In the genomic region with DNA sequence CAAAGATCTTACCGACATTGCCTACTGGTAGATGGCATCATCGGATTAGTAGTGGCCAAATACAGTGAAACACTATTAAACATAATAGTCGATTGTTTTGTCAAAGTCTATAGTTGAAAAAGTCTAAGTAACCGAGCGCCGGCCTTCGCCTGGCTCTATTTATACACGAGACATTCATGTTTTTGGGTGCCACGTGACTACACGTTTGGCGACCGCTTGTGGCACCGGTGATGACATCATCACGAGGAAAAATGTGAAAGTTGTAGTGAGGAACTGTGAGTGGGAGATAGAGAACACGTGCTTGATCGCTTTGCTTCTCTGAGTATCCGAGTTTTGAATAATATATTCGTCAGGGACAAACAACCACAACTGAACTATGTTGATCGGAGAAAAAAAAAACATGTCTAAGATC, we compare ENCODE assay signal across 6 worm cellular contexts.
TF ChIP-seq lines count a peak whose summit lies in the region.

No protein-coding gene starts in this region.

TF ChIP-seq in whole organism, L1 larva, 84 proteins besides CTCF, POLR2A, EP300 and RAD21 (continues in another document):
- TF ChIP-seq pax-3 (tag; optimal IDR thresholded peaks at IDR 0.05; lab: Kevin White, UChicago) (peak; percentile 67), nhr-47 (tag; optimal IDR thresholded peaks at IDR 0.05; lab: Kevin White, UChicago) (peak; percentile 79), blmp-1 (tag; optimal IDR thresholded peaks at IDR 0.05; lab: Kevin White, UChicago) (peak; percentile 92), ama-1 (optimal IDR thresholded peaks at IDR 0.05; lab: Kevin White, UChicago) (peak; percentile 66), nhr-71 (tag; optimal IDR thresholded peaks at IDR 0.05; lab: Kevin White, UChicago) (peak; percentile 97), elt-2 (tag; optimal IDR thresholded peaks at IDR 0.05; lab: Kevin White, UChicago) (peak; percentile 59), pag-3 (tag; optimal IDR thresholded peaks at IDR 0.05; lab: Kevin White, UChicago; ENCODE audit: borderline replicate concordance, insufficient read depth) (peak; percentile 67), nhr-90 (tag; optimal IDR thresholded peaks at IDR 0.05; lab: Kevin White, UChicago; ENCODE audit: poor library complexity) (peak; percentile 82), egl-27 (tag; optimal IDR thresholded peaks at IDR 0.05; lab: Kevin White, UChicago) (no peak), ztf-4 (tag; optimal IDR thresholded peaks at IDR 0.05; lab: Kevin White, UChicago) (peak; percentile 89), egl-13 (tag; optimal IDR thresholded peaks at IDR 0.05; lab: Kevin White, UChicago) (no peak), aly-2 (tag; optimal IDR thresholded peaks at IDR 0.05; lab: Kevin White, UChicago) (no peak), fkh-10 (GFP tag; optimal IDR thresholded peaks at IDR 0.05; lab: Kevin White, UChicago) (no peak), nhr-19 (GFP tag; conservative IDR thresholded peaks at IDR 0.05; lab: Robert Waterston, UW) (peak; percentile 92)

TF ChIP-seq in whole organism, L2 larva, 48 proteins besides CTCF, POLR2A, EP300 and RAD21 (continues in another document):
- TF ChIP-seq gmeb-1 (tag; optimal IDR thresholded peaks at IDR 0.05; lab: Kevin White, UChicago) (peak; percentile 66), ztf-1 (GFP tag; conservative IDR thresholded peaks at IDR 0.05; lab: Robert Waterston, UW) (no peak), R02D3.7 (tag; optimal IDR thresholded peaks at IDR 0.05; lab: Kevin White, UChicago) (no peak), lsy-2 (tag; optimal IDR thresholded peaks at IDR 0.05; lab: Kevin White, UChicago) (peak in 1 of 2 experiments; percentile 73), nhr-6 (tag; optimal IDR thresholded peaks at IDR 0.05; lab: Kevin White, UChicago) (peak; percentile 35), aly-2 (tag; optimal IDR thresholded peaks at IDR 0.05; lab: Kevin White, UChicago) (no peak), nhr-21 (tag; optimal IDR thresholded peaks at IDR 0.05; lab: Kevin White, UChicago) (peak; percentile 69), egl-27 (tag; optimal IDR thresholded peaks at IDR 0.05; lab: Kevin White, UChicago) (peak; percentile 37), ceh-16 (tag; optimal IDR thresholded peaks at IDR 0.05; lab: Kevin White, UChicago) (peak; percentile 62), ztf-11 (tag; optimal IDR thresholded peaks at IDR 0.05; lab: Kevin White, UChicago) (no peak), elt-1 (tag; optimal IDR thresholded peaks at IDR 0.05; lab: Kevin White, UChicago) (no peak), peb-1 (tag; optimal IDR thresholded peaks at IDR 0.05; lab: Kevin White, UChicago) (no peak), nhr-11 (tag; optimal IDR thresholded peaks at IDR 0.05; lab: Kevin White, UChicago) (no peak), dmd-4 (tag; optimal IDR thresholded peaks at IDR 0.05; lab: Kevin White, UChicago) (no peak), nhr-10 (tag; optimal IDR thresholded peaks at IDR 0.05; lab: Kevin White, UChicago) (no peak)

TF ChIP-seq in whole organism, L3 larva, 47 proteins besides CTCF, POLR2A, EP300 and RAD21 (continues in another document):
- peak; percentile 72 for TF ChIP-seq nfya-1 (tag; optimal IDR thresholded peaks at IDR 0.05; lab: Kevin White, UChicago; ENCODE audit: insufficient read depth)
- peak; percentile 47 for TF ChIP-seq elt-2 (tag; optimal IDR thresholded peaks at IDR 0.05; lab: Kevin White, UChicago)
- TF ChIP-seq nhr-67 (tag; optimal IDR thresholded peaks at IDR 0.05; lab: Kevin White, UChicago) = no peak
- peak; percentile 86 for TF ChIP-seq jun-1 (tag; optimal IDR thresholded peaks at IDR 0.05; lab: Kevin White, UChicago)
- TF ChIP-seq ama-1 (optimal IDR thresholded peaks at IDR 0.05; lab: Kevin White, UChicago) = peak; percentile 63
- TF ChIP-seq ztf-4 (tag; optimal IDR thresholded peaks at IDR 0.05; lab: Kevin White, UChicago) = peak; percentile 80
- TF ChIP-seq nhr-43 (tag; optimal IDR thresholded peaks at IDR 0.05; lab: Kevin White, UChicago; ENCODE audit: poor library complexity, severe bottlenecking) = peak; percentile 93
- peak; percentile 82 for TF ChIP-seq nhr-23 (tag; optimal IDR thresholded peaks at IDR 0.05; lab: Kevin White, UChicago)
- no peak for TF ChIP-seq ceh-82 (tag; optimal IDR thresholded peaks at IDR 0.05; lab: Kevin White, UChicago)
- TF ChIP-seq pqm-1 (tag; optimal IDR thresholded peaks at IDR 0.05; lab: Kevin White, UChicago) = peak; percentile 67
- TF ChIP-seq ceh-9 (tag; optimal IDR thresholded peaks at IDR 0.05; lab: Kevin White, UChicago) = no peak
- no peak for TF ChIP-seq nhr-11 (tag; optimal IDR thresholded peaks at IDR 0.05; lab: Kevin White, UChicago)
- no peak for TF ChIP-seq ztf-11 (tag; optimal IDR thresholded peaks at IDR 0.05; lab: Kevin White, UChicago)
- TF ChIP-seq unc-39 (tag; optimal IDR thresholded peaks at IDR 0.05; lab: Kevin White, UChicago) = no peak
- no peak for TF ChIP-seq ceh-16 (tag; optimal IDR thresholded peaks at IDR 0.05; lab: Kevin White, UChicago)

TF ChIP-seq in whole organism, L4 larva, 104 proteins besides CTCF, POLR2A, EP300 and RAD21 (continues in another document):
- TF ChIP-seq aha-1 (tag; lab: Kevin White, UChicago) = peak; percentile 91
- no peak for TF ChIP-seq mes-2 (tag; optimal IDR thresholded peaks at IDR 0.05; lab: Kevin White, UChicago; ENCODE audit: poor library complexity, severe bottlenecking)
- TF ChIP-seq dve-1 (tag; optimal IDR thresholded peaks at IDR 0.05; lab: Kevin White, UChicago; ENCODE audit: insufficient read depth) = peak; percentile 86
- no peak for TF ChIP-seq rbr-2 (tag; optimal IDR thresholded peaks at IDR 0.05; lab: Kevin White, UChicago)
- TF ChIP-seq hmg-1.1 (GFP tag; IDR thresholded peaks at IDR 0.05; lab: Robert Waterston, UW) = no peak; the same call in 1 of the 2 replicates
- TF ChIP-seq hlh-30 (tag; optimal IDR thresholded peaks at IDR 0.05; lab: Kevin White, UChicago; ENCODE audit: insufficient read depth) = peak; percentile 99
- no peak for TF ChIP-seq ceh-32 (tag; optimal IDR thresholded peaks at IDR 0.05; lab: Kevin White, UChicago; ENCODE audit: poor library complexity)
- peak; percentile 94 for TF ChIP-seq hlh-11 (tag; optimal IDR thresholded peaks at IDR 0.05; lab: Kevin White, UChicago)
- TF ChIP-seq dpl-1 (GFP tag; optimal IDR thresholded peaks at IDR 0.05; lab: Kevin White, UChicago) = peak; percentile 43
- peak; percentile 79; the same call in 1 of the 2 replicates for TF ChIP-seq ceh-20 (GFP tag; IDR thresholded peaks at IDR 0.05; lab: Robert Waterston, UW)
- peak; percentile 74 for TF ChIP-seq mep-1 (tag; optimal IDR thresholded peaks at IDR 0.05; lab: Kevin White, UChicago)
- no peak for TF ChIP-seq F10B5.3 (tag; optimal IDR thresholded peaks at IDR 0.05; lab: Kevin White, UChicago)
- TF ChIP-seq pha-4 (GFP tag; IDR thresholded peaks at IDR 0.05; lab: Robert Waterston, UW) = peak; percentile 53; the same call in 1 of the 2 replicates
- no peak for TF ChIP-seq pha-4 (tag; optimal IDR thresholded peaks at IDR 0.05; lab: Kevin White, UChicago)
- TF ChIP-seq ama-1 (optimal IDR thresholded peaks at IDR 0.05; lab: Kevin White, UChicago) = peak; percentile 34

TF ChIP-seq in whole organism, late embryonic, 69 proteins besides CTCF, POLR2A, EP300 and RAD21:
- TF ChIP-seq ets-4 (tag; optimal IDR thresholded peaks at IDR 0.05; lab: Kevin White, UChicago) (no peak), hlh-30 (tag; optimal IDR thresholded peaks at IDR 0.05; lab: Kevin White, UChicago; ENCODE audit: insufficient read depth) (peak; percentile 73), unc-42 (tag; optimal IDR thresholded peaks at IDR 0.05; lab: Kevin White, UChicago) (no peak), ceh-19 (GFP tag; optimal IDR thresholded peaks at IDR 0.05; lab: Kevin White, UChicago) (no peak)

TF ChIP-seq in whole organism, young adult, 124 proteins besides CTCF, POLR2A, EP300 and RAD21 (continues in another document):
- TF ChIP-seq Y67H2A.10 (GFP tag; conservative IDR thresholded peaks at IDR 0.05; lab: Robert Waterston, UW) (peak; percentile 63), ccch-3 (GFP tag; optimal IDR thresholded peaks at IDR 0.05; lab: Kevin White, UChicago) (no peak), B0035.1 (tag; optimal IDR thresholded peaks at IDR 0.05; lab: Kevin White, UChicago) (no peak), attf-5 (GFP tag; optimal IDR thresholded peaks at IDR 0.05; lab: Kevin White, UChicago) (peak; percentile 36), snpc-1.3 (tag; optimal IDR thresholded peaks at IDR 0.05; lab: Kevin White, UChicago; ENCODE audit: insufficient read depth) (no peak), nhr-120 (GFP tag; IDR thresholded peaks at IDR 0.05; lab: Robert Waterston, UW) (no peak), K11D2.4 (GFP tag; IDR thresholded peaks at IDR 0.05; lab: Robert Waterston, UW) (peak; percentile 82), lir-1 (GFP tag; conservative IDR thresholded peaks at IDR 0.05; lab: Robert Waterston, UW) (0 out of 2 replicates have a peak, but pooled peaks have one; percentile 23), chd-7 (tag; optimal IDR thresholded peaks at IDR 0.05; lab: Kevin White, UChicago) (peak; percentile 51), mes-4 (tag; optimal IDR thresholded peaks at IDR 0.05; lab: Kevin White, UChicago) (no peak), ekl-4 (GFP tag; IDR thresholded peaks at IDR 0.05; lab: Robert Waterston, UW) (peak; percentile 44; the same call in 1 of the 2 replicates), sptf-2 (GFP tag; optimal IDR thresholded peaks at IDR 0.05; lab: Kevin White, UChicago) (no peak), Y56A3A.18 (GFP tag; IDR thresholded peaks at IDR 0.05; lab: Robert Waterston, UW) (no peak), him-1 (tag; optimal IDR thresholded peaks at IDR 0.05; lab: Kevin White, UChicago) (no peak), F57A8.1 (GFP tag; optimal IDR thresholded peaks at IDR 0.05; lab: Kevin White, UChicago) (no peak), B0019.2 (GFP tag; conservative IDR thresholded peaks at IDR 0.05; lab: Robert Waterston, UW) (no peak), snpc-1.1 (tag; optimal IDR thresholded peaks at IDR 0.05; lab: Kevin White, UChicago; ENCODE audit: insufficient read depth) (no peak), nhr-27 (tag; optimal IDR thresholded peaks at IDR 0.05; lab: Kevin White, UChicago) (no peak), C06A6.2 (GFP tag; conservative IDR thresholded peaks at IDR 0.05; lab: Robert Waterston, UW) (peak; percentile 56), xnd-1 (tag; optimal IDR thresholded peaks at IDR 0.05; lab: Kevin White, UChicago) (no peak), lin-26 (GFP tag; IDR thresholded peaks at IDR 0.05; lab: Robert Waterston, UW) (peak; percentile 52; the same call in 1 of the 2 replicates), rec-8 (tag; optimal IDR thresholded peaks at IDR 0.05; lab: Kevin White, UChicago) (no peak), lag-1 (GFP tag; IDR thresholded peaks at IDR 0.05; lab: Robert Waterston, UW) (no peak), F52B5.7 (tag; optimal IDR thresholded peaks at IDR 0.05; lab: Kevin White, UChicago) (no peak), D2030.7 (GFP tag; IDR thresholded peaks at IDR 0.05; lab: Robert Waterston, UW) (no peak), ceh-58 (GFP tag; IDR thresholded peaks at IDR 0.05; lab: Robert Waterston, UW) (no peak), egl-18 (GFP tag; IDR thresholded peaks at IDR 0.05; lab: Robert Waterston, UW) (no peak), mcd-1 (GFP tag; IDR thresholded peaks at IDR 0.05; lab: Robert Waterston, UW) (no peak), bed-1 (GFP tag; IDR thresholded peaks at IDR 0.05; lab: Robert Waterston, UW) (no peak), die-1 (tag; optimal IDR thresholded peaks at IDR 0.05; lab: Kevin White, UChicago) (peak; percentile 25)
